Worm (Caenorhabditis elegans) whole organism, L4/young adult: ENCODE measurements around the gene anmt-3.

Experiments
- W03F9.2 ChIP-seq: fragments of 150-350 bp; optimal IDR thresholded peaks from 2 replicates; lab custom pipeline; 2014; ENCODE audit warnings: missing biosample characterization, missing genetic modification characterization
- dao-5 ChIP-seq: sonication (generic microtip); optimal IDR thresholded peaks from 2 replicates; lab custom pipeline; 2016; ENCODE audit warnings: missing genotype, missing genetic modification characterization, moderate library complexity, missing compliant biosample characterization
- him-1 ChIP-seq: sonication (generic microtip); optimal IDR thresholded peaks from 2 replicates; lab custom pipeline; 2016; ENCODE audit warnings: missing genotype, missing genetic modification reagents, missing genetic modification characterization, missing compliant biosample characterization

- TF ChIP-seq dao-5 (tag; lab: Kevin White, UChicago) (no peak), him-1 (tag; lab: Kevin White, UChicago) (no peak), W03F9.2 (tag; lab: Kevin White, UChicago) (no peak)
Measured at ce11 chrV:9950861-9951260, 7.3 kb downstream of the anmt-3 start, which contains the start of gene ttr-46.
